Fruit fly (Drosophila melanogaster) whole organism, embryonic: ENCODE measurements around the gene CG4230.

Source experiments
- Adf1 ChIP-seq: fragments of 200-800 bp; sonication (Bioruptor generic); IDR thresholded peaks from 2 replicates; pipeline ENCODE4 v1.3.6; 2022; ENCODE audit warnings: missing biosample characterization, missing genetic modification characterization
- Atf-2 ChIP-seq: fragments of 200-800 bp; sonication (Bioruptor generic); optimal IDR thresholded peaks from 2 replicates; lab custom pipeline; 2016; ENCODE audit warnings: missing biosample characterization, missing genetic modification characterization
- Awh ChIP-seq: fragments of 200-800 bp; sonication (Bioruptor generic); IDR thresholded peaks from 2 replicates; pipeline ENCODE4, ENCODE4 v1.3.6; 2022; ENCODE audit warnings: missing biosample characterization, missing genetic modification characterization
- CG13123 ChIP-seq: fragments of 200-800 bp; sonication (Bioruptor generic); optimal IDR thresholded peaks from 2 replicates; lab custom pipeline; 2016; ENCODE audit warnings: missing biosample characterization, missing genetic modification characterization
- CG13624 ChIP-seq: fragments of 200-800 bp; sonication (Bioruptor generic); optimal IDR thresholded peaks from 2 replicates; lab custom pipeline; 2016; ENCODE audit warnings: missing biosample characterization, missing genetic modification characterization
- CG13894 ChIP-seq: fragments of 200-800 bp; sonication (Bioruptor generic); optimal IDR thresholded peaks from 3 replicates; lab custom pipeline; 2018; ENCODE audit warnings: missing biosample characterization, mild to moderate bottlenecking, missing genetic modification characterization, moderate library complexity
- CG14667 ChIP-seq: fragments of 200-800 bp; sonication (Bioruptor generic); IDR thresholded peaks from 2 replicates; pipeline ENCODE4 v1.3.6; 2022; ENCODE audit warnings: missing biosample characterization, missing genetic modification characterization
- CG1529 ChIP-seq: fragments of 200-800 bp; sonication (Bioruptor generic); optimal IDR thresholded peaks from 3 replicates; lab custom pipeline; 2018; ENCODE audit warnings: missing biosample characterization, missing genetic modification characterization
- CG15696 ChIP-seq: fragments of 200-800 bp; sonication (Bioruptor generic); optimal IDR thresholded peaks from 2 replicates; lab custom pipeline; 2019; ENCODE audit warnings: missing biosample characterization, mild to moderate bottlenecking, missing genetic modification characterization, moderate library complexity
- CG1603 ChIP-seq: fragments of 200-800 bp; sonication (Bioruptor generic); optimal IDR thresholded peaks from 2 replicates; lab custom pipeline; 2019; ENCODE audit warnings: missing biosample characterization, mild to moderate bottlenecking, missing genetic modification characterization, moderate library complexity
- CG17359 ChIP-seq: fragments of 200-800 bp; sonication (Bioruptor generic); optimal IDR thresholded peaks from 3 replicates; lab custom pipeline; 2018; ENCODE audit warnings: missing biosample characterization, mild to moderate bottlenecking, missing genetic modification characterization, moderate library complexity
- CG18476 ChIP-seq: fragments of 200-800 bp; sonication (Bioruptor generic); optimal IDR thresholded peaks from 2 replicates; lab custom pipeline; 2016; ENCODE audit warnings: missing biosample characterization, mild to moderate bottlenecking, missing genetic modification characterization
- CG18764 ChIP-seq: fragments of 200-800 bp; sonication (Bioruptor generic); optimal IDR thresholded peaks from 3 replicates; lab custom pipeline; 2016; ENCODE audit warnings: missing biosample characterization, missing genetic modification characterization
- CG2199 ChIP-seq: fragments of 200-800 bp; sonication (Bioruptor generic); IDR thresholded peaks from 3 replicates; pipeline ENCODE4 v1.3.6; 2022; ENCODE audit warnings: missing biosample characterization, missing genetic modification characterization
- CG31224 ChIP-seq: fragments of 200-800 bp; sonication (Bioruptor generic); IDR thresholded peaks from 2 replicates; pipeline ENCODE4 v1.3.6; 2022; ENCODE audit warnings: missing biosample characterization, missing genetic modification characterization
- CG33213 ChIP-seq: fragments of 200-800 bp; sonication (Bioruptor generic); optimal IDR thresholded peaks from 3 replicates; lab custom pipeline; 2016; ENCODE audit warnings: missing biosample characterization, missing genetic modification characterization
- CG4328 ChIP-seq: fragments of 200-800 bp; sonication (Bioruptor generic); optimal IDR thresholded peaks from 3 replicates; lab custom pipeline; 2017; ENCODE audit warnings: missing biosample characterization, missing genetic modification reagents, missing genetic modification characterization
- CG4404 ChIP-seq: fragments of 200-800 bp; sonication (Bioruptor generic); IDR thresholded peaks from 2 replicates; pipeline ENCODE4 v1.3.6; 2022; ENCODE audit warnings: missing biosample characterization, missing genetic modification characterization
- CG6175 ChIP-seq: fragments of 200-800 bp; sonication (Bioruptor generic); IDR thresholded peaks from 3 replicates; pipeline ENCODE4 v1.3.6; 2022; ENCODE audit warnings: missing biosample characterization, missing genetic modification characterization
- Elba2 ChIP-seq: fragments of 200-800 bp; sonication (Bioruptor generic); optimal IDR thresholded peaks from 3 replicates; lab custom pipeline; 2016; ENCODE audit warnings: missing biosample characterization, missing genetic modification characterization
- GATAe ChIP-seq: fragments of 200-800 bp; sonication (Bioruptor generic); conservative IDR thresholded peaks from 2 replicates; pipeline ENCODE4 v1.3.6; 2022; ENCODE audit warnings: missing biosample characterization, missing genetic modification characterization
- MESR4 ChIP-seq: fragments of 200-800 bp; sonication (Bioruptor generic); optimal IDR thresholded peaks from 2 replicates; lab custom pipeline; 2018; ENCODE audit warnings: missing biosample characterization, mild to moderate bottlenecking, missing genetic modification characterization, moderate library complexity
- MTF-1 ChIP-seq: fragments of 200-800 bp; sonication (Bioruptor generic); optimal IDR thresholded peaks from 2 replicates; lab custom pipeline; 2018; ENCODE audit warnings: missing biosample characterization, mild to moderate bottlenecking, missing genetic modification characterization, borderline replicate concordance
- Neu2 ChIP-seq: fragments of 200-800 bp; sonication (Bioruptor generic); optimal IDR thresholded peaks from 3 replicates; lab custom pipeline; 2016; ENCODE audit warnings: missing biosample characterization, missing genetic modification characterization, borderline replicate concordance
- Oli ChIP-seq: fragments of 200-800 bp; sonication (Bioruptor generic); optimal IDR thresholded peaks from 2 replicates; lab custom pipeline; 2018; ENCODE audit warnings: missing biosample characterization, mild to moderate bottlenecking, missing genetic modification characterization, moderate library complexity
- Ravus ChIP-seq: fragments of 200-800 bp; sonication (Bioruptor generic); IDR thresholded peaks from 2 replicates; pipeline ENCODE4 v1.3.6; 2022; ENCODE audit warnings: missing biosample characterization, missing genetic modification characterization
- Sox102F ChIP-seq: fragments of 200-800 bp; sonication (Bioruptor generic); optimal IDR thresholded peaks from 2 replicates; lab custom pipeline; 2018; ENCODE audit warnings: missing biosample characterization, mild to moderate bottlenecking, missing genetic modification characterization, moderate library complexity
- crol ChIP-seq: fragments of 200-800 bp; sonication (Bioruptor generic); IDR thresholded peaks from 2 replicates; pipeline ENCODE4 v1.3.6; 2022; ENCODE audit warnings: missing biosample characterization, missing genetic modification characterization
- danr ChIP-seq: fragments of 200-800 bp; sonication (Bioruptor generic); IDR thresholded peaks from 2 replicates; pipeline ENCODE4 v1.3.6; 2022; ENCODE audit warnings: missing biosample characterization, missing genetic modification characterization
- en ChIP-seq: fragments of 200-800 bp; sonication (Bioruptor generic); optimal IDR thresholded peaks from 2 replicates; lab custom pipeline; 2016; ENCODE audit warnings: missing biosample characterization, missing genetic modification characterization
- eyg ChIP-seq: fragments of 200-800 bp; sonication (Bioruptor generic); optimal IDR thresholded peaks from 3 replicates; lab custom pipeline; 2016; ENCODE audit warnings: missing biosample characterization, missing genetic modification characterization
- fu2 ChIP-seq: fragments of 200-800 bp; sonication (Bioruptor generic); optimal IDR thresholded peaks from 2 replicates; lab custom pipeline; 2016; ENCODE audit warnings: missing biosample characterization, missing genetic modification characterization
- gt ChIP-seq: fragments of 200-800 bp; sonication (Bioruptor generic); IDR thresholded peaks from 2 replicates; pipeline ENCODE4 v1.3.6; 2022; ENCODE audit warnings: missing biosample characterization, missing genetic modification characterization
- hbn ChIP-seq: fragments of 200-800 bp; sonication (Bioruptor generic); IDR thresholded peaks from 2 replicates; pipeline ENCODE4 v1.3.6; 2022; ENCODE audit warnings: missing biosample characterization, missing genetic modification characterization; ENCODE audit not compliant: partially characterized antibody
- inv ChIP-seq: fragments of 200-800 bp; sonication (Bioruptor generic); IDR thresholded peaks from 2 replicates; pipeline ENCODE4 v1.3.6; 2022; ENCODE audit warnings: missing biosample characterization, missing genetic modification characterization; ENCODE audit not compliant: partially characterized antibody
- jigr1 ChIP-seq: fragments of 200-800 bp; sonication (Bioruptor generic); IDR thresholded peaks from 3 replicates; pipeline ENCODE4 v1.3.6; 2022; ENCODE audit warnings: missing biosample characterization, missing genetic modification characterization
- lola ChIP-seq, 3 experiments: fragments of >200 bp in 2 of 3; fragments of 200-800 bp in 1 of 3; sonication (Bioruptor generic) in 1 of 3; optimal IDR thresholded peaks; 2 replicates each; lab custom pipeline; 2017 to 2019; ENCODE audit warnings: missing biosample characterization in 3 of 3, missing genetic modification characterization in 3 of 3, mild to moderate bottlenecking in 1 of 3, moderate library complexity in 1 of 3
- nerfin-1 ChIP-seq: fragments of 200-800 bp; sonication (Bioruptor generic); optimal IDR thresholded peaks from 3 replicates; lab custom pipeline; 2019; ENCODE audit warnings: missing biosample characterization, mild to moderate bottlenecking, missing genetic modification characterization, moderate library complexity
- odd ChIP-seq: fragments of 200-800 bp; sonication (Bioruptor generic); optimal IDR thresholded peaks from 2 replicates; lab custom pipeline; 2017; ENCODE audit warnings: missing biosample characterization, mild to moderate bottlenecking, missing genetic modification characterization
- peb ChIP-seq: fragments of 200-800 bp; sonication (Bioruptor generic); IDR thresholded peaks from 2 replicates; pipeline ENCODE4 v1.3.6; 2022; ENCODE audit warnings: missing biosample characterization, missing genetic modification characterization
- pum ChIP-seq: fragments of 200-800 bp; sonication (Bioruptor generic); optimal IDR thresholded peaks from 2 replicates; lab custom pipeline; 2016; ENCODE audit warnings: missing biosample characterization, missing genetic modification characterization
- pzg ChIP-seq: fragments of 200-800 bp; sonication (Bioruptor generic); optimal IDR thresholded peaks from 3 replicates; lab custom pipeline; 2018; ENCODE audit warnings: missing biosample characterization, mild to moderate bottlenecking, missing genetic modification characterization, moderate library complexity
- sob ChIP-seq: fragments of 200-800 bp; sonication (Bioruptor generic); IDR thresholded peaks from 2 replicates; pipeline ENCODE4 v1.3.6; 2022; ENCODE audit warnings: missing biosample characterization, missing genetic modification characterization
- tgo ChIP-seq: fragments of 200-800 bp; sonication (Bioruptor generic); IDR thresholded peaks from 3 replicates; pipeline ENCODE4 v1.3.6; 2022; ENCODE audit warnings: missing biosample characterization, missing genetic modification characterization
- tin ChIP-seq: fragments of 200-800 bp; sonication (Bioruptor generic); optimal IDR thresholded peaks from 3 replicates; lab custom pipeline; 2016; ENCODE audit warnings: missing biosample characterization, missing genetic modification characterization
- vnd ChIP-seq: fragments of 200-800 bp; sonication (Bioruptor generic); IDR thresholded peaks from 3 replicates; pipeline ENCODE4 v1.3.6; 2022; ENCODE audit warnings: missing biosample characterization, missing genetic modification characterization; ENCODE audit not compliant: partially characterized antibody
- wor ChIP-seq: fragments of 200-800 bp; sonication (Bioruptor generic); IDR thresholded peaks from 2 replicates; pipeline ENCODE4 v1.3.6; 2022; ENCODE audit warnings: missing biosample characterization, missing genetic modification characterization
- zen2 ChIP-seq: fragments of 200-800 bp; sonication (Bioruptor generic); IDR thresholded peaks from 3 replicates; pipeline ENCODE4 v1.3.6; 2022; ENCODE audit warnings: missing biosample characterization, missing genetic modification characterization; ENCODE audit not compliant: partially characterized antibody

The CG4230 gene

DNA sequence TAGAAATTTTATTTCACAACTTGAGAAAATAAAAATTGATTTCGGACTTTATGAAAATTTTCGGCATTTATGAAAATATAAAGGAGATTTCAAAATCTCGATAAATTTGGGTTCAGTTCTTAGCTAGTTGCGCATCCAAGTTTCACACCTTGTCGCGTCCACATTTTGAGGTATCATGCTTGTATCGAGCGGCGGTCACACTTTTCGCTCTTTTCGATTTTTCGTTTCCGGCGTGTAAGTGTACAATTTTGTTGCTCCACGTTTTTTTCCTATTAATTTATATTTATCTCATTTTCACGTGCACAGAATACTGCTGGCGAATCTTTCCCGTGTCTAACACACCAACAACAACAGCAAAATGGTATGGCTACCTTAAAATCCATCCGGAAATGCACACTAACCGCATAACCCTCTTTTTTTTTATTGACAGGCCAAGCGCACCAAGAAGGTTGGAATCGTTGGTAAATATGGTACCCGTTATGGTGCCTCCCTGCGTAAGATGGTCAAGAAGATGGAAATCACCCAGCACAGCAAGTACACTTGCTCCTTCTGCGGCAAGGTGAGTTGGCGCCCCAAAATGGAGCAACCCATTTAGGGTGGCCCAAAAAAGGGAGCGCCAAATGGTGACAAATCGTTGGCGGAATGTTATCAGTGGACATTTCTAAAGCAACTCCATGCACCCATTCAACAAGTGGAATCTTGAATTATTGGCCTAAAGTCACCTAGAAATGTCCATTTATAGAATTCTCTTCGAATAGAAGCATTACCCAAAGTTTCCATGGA lies 25.0 kb upstream of the CG4230 start, which contains the start of gene RpL37A (continued):
- TF ChIP-seq MTF-1 (GFP tag; lab: Kevin White, UChicago) (peak; percentile 94), gt (peak; percentile 34; the same call in 1 of the 2 replicates), CG31224 (GFP tag; lab: Robert Waterston, UW) (peak; percentile 51), peb (GFP tag; lab: Robert Waterston, UW) (no peak), CG4328 (GFP tag; lab: Kevin White, UChicago) (peak; percentile 86), CG17359 (tag; lab: Kevin White, UChicago) (peak; percentile 71), CG18764 (GFP tag; lab: Kevin White, UChicago) (peak; percentile 78), hbn (peak; percentile 31; the same call in 1 of the 2 replicates), CG33213 (GFP tag; lab: Kevin White, UChicago) (peak; percentile 96), pzg (peak; percentile 94), Ravus (GFP tag; lab: Robert Waterston, UW) (no peak), CG6175 (GFP tag; lab: Robert Waterston, UW) (peak; percentile 72; the same call in 2 of the 3 replicates), tin (GFP tag; lab: Kevin White, UChicago) (peak; percentile 61), CG4404 (no peak), Awh (GFP tag; lab: Robert Waterston, UW) (peak; percentile 53; the same call in 1 of the 2 replicates), tgo (GFP tag; lab: Robert Waterston, UW) (peak; percentile 53; the same call in 2 of the 3 replicates), sob (peak; percentile 85), CG1529 (GFP tag; lab: Kevin White, UChicago) (peak; percentile 39), CG15696 (tag; lab: Kevin White, UChicago) (peak; percentile 28), Elba2 (no peak), vnd (no peak), crol (GFP tag; lab: Robert Waterston, UW) (0 out of 2 replicates have a peak, but pooled peaks have one; percentile 21), CG13624 (GFP tag; lab: Kevin White, UChicago) (peak; percentile 89), CG14667 (GFP tag; lab: Robert Waterston, UW) (no peak), Neu2 (GFP tag; lab: Kevin White, UChicago) (peak; percentile 17), eyg (peak; percentile 83), CG18476 (peak; percentile 63), MESR4 (GFP tag; lab: Kevin White, UChicago) (peak; percentile 98), Adf1 (GFP tag; lab: Robert Waterston, UW) (peak; percentile 47), Oli (tag; lab: Kevin White, UChicago) (peak; percentile 49), CG13123 (peak; percentile 57), en (GFP tag; lab: Kevin White, UChicago) (peak; percentile 47), wor (GFP tag; lab: Robert Waterston, UW) (no peak), GATAe (GFP tag; lab: Robert Waterston, UW) (no peak), inv (GFP tag; lab: Robert Waterston, UW) (no peak; the same call in 1 of the 2 replicates), Sox102F (GFP tag; lab: Kevin White, UChicago) (no peak), odd (peak; percentile 84), CG2199 (GFP tag; lab: Robert Waterston, UW) (peak; percentile 89), CG1603 (tag; lab: Kevin White, UChicago) (peak; percentile 76), jigr1 (GFP tag; lab: Robert Waterston, UW) (no peak), lola (GFP tag; optimal IDR thresholded peaks at IDR 0.05; lab: Kevin White, UChicago) (peak in 1 of 3 experiments; percentile 18), nerfin-1 (tag; lab: Kevin White, UChicago) (peak; percentile 79), CG13894 (peak; percentile 83), danr (peak; percentile 30; the same call in 1 of the 2 replicates), pum (GFP tag; lab: Kevin White, UChicago) (peak; percentile 46), zen2 (GFP tag; lab: Robert Waterston, UW) (no peak), fu2 (GFP tag; lab: Kevin White, UChicago) (peak; percentile 62), Atf-2 (GFP tag; lab: Kevin White, UChicago) (peak; percentile 63)
